Fruit fly (Drosophila melanogaster) whole organism, pupa: ENCODE results near the gene wdn.

Experiments used
- CG10348 ChIP-seq: fragments of 200-800 bp; sonication (Bioruptor generic); IDR thresholded peaks from 2 replicates; pipeline ENCODE4 v1.3.6; 2022; ENCODE audit warnings: missing biosample characterization, missing genetic modification characterization
- CG12605 ChIP-seq: fragments of 200-800 bp; sonication (Bioruptor generic); IDR thresholded peaks from 2 replicates; pipeline ENCODE4 v1.3.6; 2022; ENCODE audit warnings: missing biosample characterization, missing genetic modification characterization
- CG13204 ChIP-seq: fragments of 200-800 bp; sonication (Bioruptor generic); optimal IDR thresholded peaks from 2 replicates; lab custom pipeline; 2018; ENCODE audit warnings: missing biosample characterization, mild to moderate bottlenecking, missing genetic modification characterization, moderate library complexity
- CG14655 ChIP-seq: fragments of 200-800 bp; sonication (Bioruptor generic); optimal IDR thresholded peaks from 3 replicates; lab custom pipeline; 2017; ENCODE audit warnings: mild to moderate bottlenecking, missing biosample characterization, missing genetic modification reagents, missing genetic modification characterization
- CG15710 ChIP-seq: fragments of 200-800 bp; sonication (Bioruptor generic); optimal IDR thresholded peaks from 2 replicates; lab custom pipeline; 2018; ENCODE audit warnings: missing biosample characterization, mild to moderate bottlenecking, missing genetic modification characterization, moderate library complexity
- CG17806 ChIP-seq: fragments of 200-800 bp; sonication (Bioruptor generic); optimal IDR thresholded peaks from 2 replicates; lab custom pipeline; 2018; ENCODE audit warnings: missing biosample characterization, mild to moderate bottlenecking, missing genetic modification characterization, moderate library complexity
- CG32121 ChIP-seq: fragments of 200-800 bp; sonication (Bioruptor generic); IDR thresholded peaks from 2 replicates; pipeline ENCODE4 v1.3.6; 2022; ENCODE audit warnings: missing biosample characterization, missing genetic modification characterization
- CG34367 ChIP-seq: fragments of 200-800 bp; sonication (Bioruptor generic); optimal IDR thresholded peaks from 2 replicates; lab custom pipeline; 2018; ENCODE audit warnings: missing biosample characterization, mild to moderate bottlenecking, missing genetic modification characterization
- CG4496 ChIP-seq: fragments of 200-800 bp; sonication (Bioruptor generic); IDR thresholded peaks from 3 replicates; pipeline ENCODE4 v1.3.6; 2022; ENCODE audit warnings: missing biosample characterization, missing genetic modification characterization
- CG8159 ChIP-seq: fragments of 200-800 bp; sonication (Bioruptor generic); optimal IDR thresholded peaks from 3 replicates; lab custom pipeline; 2018; ENCODE audit warnings: missing biosample characterization, mild to moderate bottlenecking, missing genetic modification characterization, moderate library complexity
- CG8301 ChIP-seq: fragments of 200-800 bp; sonication (Bioruptor generic); optimal IDR thresholded peaks from 2 replicates; lab custom pipeline; 2018; ENCODE audit warnings: missing biosample characterization, mild to moderate bottlenecking, missing genetic modification characterization
- CG9948 ChIP-seq: fragments of 200-800 bp; sonication (Bioruptor generic); optimal IDR thresholded peaks from 2 replicates; lab custom pipeline; 2018; ENCODE audit warnings: missing biosample characterization, mild to moderate bottlenecking, missing genetic modification characterization, moderate library complexity
- D1 ChIP-seq: fragments of 200-800 bp; sonication (Bioruptor generic); optimal IDR thresholded peaks from 2 replicates; lab custom pipeline; 2018; ENCODE audit warnings: missing biosample characterization, mild to moderate bottlenecking, missing genetic modification characterization, moderate library complexity
- EcR ChIP-seq: fragments of 200-800 bp; sonication (Bioruptor generic); optimal IDR thresholded peaks from 3 replicates; lab custom pipeline; 2019; ENCODE audit warnings: missing biosample characterization, missing genetic modification characterization, mild to moderate bottlenecking, moderate library complexity, missing genetic modification reagents
- Ets98B ChIP-seq: fragments of 200-800 bp; sonication (Bioruptor generic); IDR thresholded peaks from 2 replicates; pipeline ENCODE4 v1.3.6; 2022; ENCODE audit warnings: missing biosample characterization, missing genetic modification characterization
- Pif1A ChIP-seq: fragments of 200-800 bp; sonication (Bioruptor generic); optimal IDR thresholded peaks from 3 replicates; lab custom pipeline; 2016; ENCODE audit warnings: missing biosample characterization, missing genetic modification characterization
- Pif1B ChIP-seq: fragments of 200-800 bp; sonication (Bioruptor generic); optimal IDR thresholded peaks from 3 replicates; lab custom pipeline; 2016; ENCODE audit warnings: missing biosample characterization, missing genetic modification characterization
- Snoo ChIP-seq: fragments of 200-800 bp; sonication (Bioruptor generic); optimal IDR thresholded peaks from 3 replicates; lab custom pipeline; 2017; ENCODE audit warnings: missing biosample characterization, mild to moderate bottlenecking, missing genetic modification characterization, inconsistent platforms
- fd96Ca ChIP-seq: fragments of 200-800 bp; sonication (Bioruptor generic); IDR thresholded peaks from 3 replicates; pipeline ENCODE4 v1.3.6; 2022; ENCODE audit warnings: missing biosample characterization, missing genetic modification characterization
- gl ChIP-seq: fragments of 200-800 bp; sonication (Bioruptor generic); optimal IDR thresholded peaks from 2 replicates; lab custom pipeline; 2018; ENCODE audit warnings: missing biosample characterization, mild to moderate bottlenecking, missing genetic modification characterization
- rn ChIP-seq: fragments of 200-800 bp; sonication (Bioruptor generic); IDR thresholded peaks from 2 replicates; pipeline ENCODE4 v1.3.6; 2022; ENCODE audit warnings: missing biosample characterization, missing genetic modification characterization

wdn gene

dm6 chr3R:28856829-28857228 lies 45.7 kb upstream of the wdn start:
- 0 out of 3 replicates have a peak, but pooled peaks have one; percentile 8 for TF ChIP-seq CG4496 (GFP tag; lab: Robert Waterston, UW)
- no peak for TF ChIP-seq CG32121 (GFP tag; lab: Robert Waterston, UW)

dm6 chr3R:28856140-28856539 lies 45.0 kb upstream of the wdn start:
- TF ChIP-seq CG8301 (tag; lab: Kevin White, UChicago) (no peak), CG8159 (tag; lab: Kevin White, UChicago) (no peak), CG13204 (GFP tag; lab: Kevin White, UChicago) (no peak), CG14655 (GFP tag; lab: Kevin White, UChicago) (no peak), rn (GFP tag; lab: Robert Waterston, UW) (no peak), Pif1B (GFP tag; lab: Kevin White, UChicago) (no peak), CG12605 (GFP tag; lab: Robert Waterston, UW) (no peak), D1 (tag; lab: Kevin White, UChicago) (no peak), fd96Ca (GFP tag; lab: Robert Waterston, UW) (no peak), gl (tag; lab: Kevin White, UChicago) (no peak), CG17806 (tag; lab: Kevin White, UChicago) (no peak), Snoo (tag; lab: Kevin White, UChicago) (no peak), CG34367 (no peak), CG10348 (GFP tag; lab: Robert Waterston, UW) (no peak), CG15710 (tag; lab: Kevin White, UChicago) (no peak), CG32121 (GFP tag; lab: Robert Waterston, UW) (no peak), EcR (GFP tag; lab: Kevin White, UChicago) (no peak), Ets98B (GFP tag; lab: Robert Waterston, UW) (no peak), CG4496 (GFP tag; lab: Robert Waterston, UW) (no peak), Pif1A (GFP tag; lab: Kevin White, UChicago) (no peak)

DNA sequence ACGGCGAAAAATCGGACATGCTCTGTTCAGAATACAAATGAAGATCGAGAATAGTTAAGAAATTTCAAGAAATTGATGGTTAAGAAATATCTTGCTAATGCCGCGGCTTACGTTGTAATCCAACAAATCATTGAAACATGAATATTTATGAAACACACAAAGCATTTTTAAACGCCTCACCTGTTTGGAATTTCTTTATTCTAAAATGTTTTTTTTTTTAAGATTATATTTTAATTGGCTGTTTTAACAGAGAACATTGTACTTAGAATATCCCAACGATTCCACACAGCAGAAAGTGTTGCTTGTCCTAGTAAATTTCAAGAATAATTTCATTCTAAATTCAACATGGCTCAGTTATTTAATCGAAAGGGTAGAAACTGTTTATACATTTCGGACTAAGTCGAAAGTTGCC lies 40.8 kb upstream of the wdn start:
- TF ChIP-seq CG32121 (GFP tag; lab: Robert Waterston, UW) (no peak), CG17806 (tag; lab: Kevin White, UChicago) (peak; percentile 51), CG13204 (GFP tag; lab: Kevin White, UChicago) (no peak), rn (GFP tag; lab: Robert Waterston, UW) (no peak), D1 (tag; lab: Kevin White, UChicago) (peak; percentile 14), EcR (GFP tag; lab: Kevin White, UChicago) (no peak), CG34367 (peak; percentile 25), CG4496 (GFP tag; lab: Robert Waterston, UW) (no peak), CG10348 (GFP tag; lab: Robert Waterston, UW) (no peak), CG9948 (peak; percentile 63), CG12605 (GFP tag; lab: Robert Waterston, UW) (no peak), CG8159 (tag; lab: Kevin White, UChicago) (peak; percentile 67), CG8301 (tag; lab: Kevin White, UChicago) (peak; percentile 68), Snoo (tag; lab: Kevin White, UChicago) (no peak), gl (tag; lab: Kevin White, UChicago) (no peak), Pif1A (GFP tag; lab: Kevin White, UChicago) (peak; percentile 60), fd96Ca (GFP tag; lab: Robert Waterston, UW) (no peak), Pif1B (GFP tag; lab: Kevin White, UChicago) (peak; percentile 41), Ets98B (GFP tag; lab: Robert Waterston, UW) (peak; percentile 33; the same call in 1 of the 2 replicates), CG15710 (tag; lab: Kevin White, UChicago) (peak; percentile 57), CG14655 (GFP tag; lab: Kevin White, UChicago) (peak; percentile 83)

- TF ChIP-seq CG4496 (GFP tag; lab: Robert Waterston, UW) (0 out of 3 replicates have a peak, but pooled peaks have one; percentile 44), CG14655 (GFP tag; lab: Kevin White, UChicago) (no peak), CG34367 (no peak), EcR (GFP tag; lab: Kevin White, UChicago) (peak; percentile 54), gl (tag; lab: Kevin White, UChicago) (no peak), CG8159 (tag; lab: Kevin White, UChicago) (no peak), CG13204 (GFP tag; lab: Kevin White, UChicago) (peak; percentile 84), Ets98B (GFP tag; lab: Robert Waterston, UW) (no peak)
Observed at dm6 chr3R:28851530-28851929, 40.4 kb upstream of the wdn start.

DNA sequence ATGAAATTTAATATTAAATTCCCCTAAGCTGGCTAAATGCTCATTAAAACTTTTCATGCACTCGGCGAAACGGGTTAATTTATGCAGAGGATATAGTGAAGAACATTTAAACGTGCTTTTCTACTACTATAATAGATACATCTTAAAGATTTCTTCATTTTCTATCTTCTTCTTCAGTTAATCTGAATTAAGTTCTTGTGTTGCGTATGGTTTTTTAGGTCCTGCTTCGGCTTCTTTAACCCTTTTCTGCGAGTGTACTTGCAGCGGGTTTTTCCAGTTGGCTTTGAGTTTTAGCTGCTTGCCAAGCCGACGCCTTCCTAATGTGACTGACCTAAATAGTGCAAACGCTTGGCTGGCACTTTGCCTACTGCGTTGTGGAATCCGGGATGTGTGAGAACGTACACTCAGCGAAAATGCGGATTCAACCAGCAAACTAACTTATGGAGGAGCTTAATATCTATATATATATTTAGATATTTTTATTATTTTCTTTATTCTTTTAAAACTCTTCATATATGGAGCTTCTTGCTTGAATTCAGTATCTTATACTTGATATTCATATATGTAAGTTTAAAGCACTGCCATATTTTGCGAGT lies 39.6 kb upstream of the wdn start:
- no peak for TF ChIP-seq CG10348 (GFP tag; lab: Robert Waterston, UW)
- TF ChIP-seq Pif1A (GFP tag; lab: Kevin White, UChicago), result peak; percentile 44
- TF ChIP-seq CG8159 (tag; lab: Kevin White, UChicago), result peak; percentile 34
- peak; percentile 86 for TF ChIP-seq CG4496 (GFP tag; lab: Robert Waterston, UW)
- TF ChIP-seq fd96Ca (GFP tag; lab: Robert Waterston, UW), result peak; percentile 85
- TF ChIP-seq CG12605 (GFP tag; lab: Robert Waterston, UW), result peak; percentile 30; the same call in 1 of the 2 replicates
- peak; percentile 82 for TF ChIP-seq Ets98B (GFP tag; lab: Robert Waterston, UW)
- no peak for TF ChIP-seq CG13204 (GFP tag; lab: Kevin White, UChicago)
- TF ChIP-seq EcR (GFP tag; lab: Kevin White, UChicago), result no peak
- no peak for TF ChIP-seq CG34367
- TF ChIP-seq CG17806 (tag; lab: Kevin White, UChicago), result no peak
- TF ChIP-seq gl (tag; lab: Kevin White, UChicago), result no peak
- peak; percentile 34 for TF ChIP-seq CG15710 (tag; lab: Kevin White, UChicago)
- TF ChIP-seq CG14655 (GFP tag; lab: Kevin White, UChicago), result peak; percentile 50
- no peak for TF ChIP-seq CG9948
- TF ChIP-seq Snoo (tag; lab: Kevin White, UChicago), result no peak
- TF ChIP-seq D1 (tag; lab: Kevin White, UChicago), result no peak
- peak; percentile 76 for TF ChIP-seq CG32121 (GFP tag; lab: Robert Waterston, UW)
- TF ChIP-seq rn (GFP tag; lab: Robert Waterston, UW), result peak; percentile 54
- peak; percentile 8 for TF ChIP-seq Pif1B (GFP tag; lab: Kevin White, UChicago)
- peak; percentile 53 for TF ChIP-seq CG8301 (tag; lab: Kevin White, UChicago)
- TF ChIP-seq, all 21 proteins: peak for 12
